Fruit fly (Drosophila melanogaster): ENCODE data around the gene CG31752.

DNA sequence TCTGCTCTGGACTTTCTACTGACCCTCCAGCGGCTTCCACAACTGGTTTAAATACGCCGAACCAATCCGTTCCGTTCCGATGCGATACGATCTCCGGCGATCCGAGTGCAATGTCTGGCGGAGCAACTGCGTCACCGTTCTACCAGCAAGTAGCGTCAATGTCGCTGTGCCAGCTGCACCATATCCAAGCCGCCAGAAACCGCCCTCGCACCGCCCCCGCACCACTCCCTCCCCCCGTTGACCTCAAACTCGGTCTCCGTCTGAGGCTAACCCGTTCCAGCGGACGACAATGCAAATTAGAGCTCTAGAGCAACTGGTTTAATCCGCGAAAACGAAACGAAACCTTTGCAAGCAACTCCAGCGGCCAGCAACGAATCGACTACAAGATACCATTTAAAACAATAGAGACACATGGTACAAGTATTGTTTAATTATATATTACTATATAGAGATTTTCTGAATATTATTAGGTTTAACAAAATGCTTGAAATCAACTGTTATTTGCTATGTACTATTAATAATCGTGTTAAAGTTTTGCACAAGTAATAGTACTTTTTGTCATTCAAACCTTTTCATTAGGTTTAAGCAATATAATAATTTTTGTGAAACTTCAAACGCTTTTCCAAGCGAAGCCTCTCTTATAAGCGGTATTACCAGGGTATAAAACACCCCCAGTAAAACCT is 30.0 kb downstream of the CG31752 start, which contains the start of the genes CG10570 and CG42502:
- no peak for TF ChIP-seq CG15336 (GFP tag; IDR thresholded peaks at IDR 0.05)
- no peak for TF ChIP-seq CG16779 (tag; optimal IDR thresholded peaks at IDR 0.05)
- TF ChIP-seq salr (GFP tag; optimal IDR thresholded peaks at IDR 0.05), result no peak
- TF ChIP-seq CG8119 (GFP tag; IDR thresholded peaks at IDR 0.05), result no peak
- TF ChIP-seq net (GFP tag; optimal IDR thresholded peaks at IDR 0.05), result no peak
- TF ChIP-seq CG6792 (GFP tag; optimal IDR thresholded peaks at IDR 0.05), result no peak
- TF ChIP-seq CG10669 (GFP tag; optimal IDR thresholded peaks at IDR 0.05), result peak; percentile 49
- TF ChIP-seq CG6854 (GFP tag; optimal IDR thresholded peaks at IDR 0.05), result no peak
- no peak for TF ChIP-seq fd59A (GFP tag; optimal IDR thresholded peaks at IDR 0.05)
- no peak for TF ChIP-seq Blimp-1 (GFP tag; optimal IDR thresholded peaks at IDR 0.05)
- TF ChIP-seq svp (GFP tag), result peak; percentile 60

Measured in whole organism, prepupa.